Fruit fly (Drosophila melanogaster): ENCODE measurements around the gene CG15535.
A peak's percentile ranks its signal among the peaks of the same experiment; 100 is the strongest.

CG15535 gene

DNA sequence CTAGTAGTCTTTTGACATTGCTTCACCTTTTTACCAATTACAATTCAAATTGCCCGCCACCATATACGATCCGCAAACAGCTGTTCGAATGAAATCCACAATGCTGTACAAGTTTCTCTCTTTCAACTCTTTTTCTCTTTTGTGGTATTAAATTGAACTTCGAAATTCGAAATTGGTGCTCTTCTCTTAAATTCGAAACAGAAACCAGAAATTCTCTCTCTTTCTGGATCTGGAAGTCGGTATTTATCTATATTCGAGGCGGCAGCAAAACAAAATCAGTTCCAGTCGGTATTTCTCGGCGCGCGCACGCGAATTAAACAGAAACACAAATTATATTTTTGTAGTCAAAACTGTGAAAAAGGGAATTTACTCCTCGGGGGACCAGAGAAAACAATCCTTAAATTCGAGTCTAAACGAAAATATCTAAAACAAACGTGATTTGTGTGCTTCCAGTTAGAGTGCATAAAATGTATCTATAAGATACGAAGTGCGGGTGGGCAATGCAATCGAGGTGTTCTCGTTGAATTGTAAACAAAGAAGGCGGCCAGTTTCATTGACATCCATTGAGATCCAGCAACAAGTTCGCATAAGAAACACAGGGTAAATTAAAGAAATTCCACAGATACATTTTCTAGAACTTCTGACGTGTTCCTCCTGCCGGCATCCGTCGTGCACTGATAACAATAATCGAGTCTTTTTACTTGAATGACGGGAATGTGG is 42.2 kb upstream of the CG15535 start, which contains the start of gene PH4alphaEFB (continued):
- TF ChIP-seq BtbVII (GFP tag; optimal IDR thresholded peaks at IDR 0.05) (no peak), CG11504 (tag; optimal IDR thresholded peaks at IDR 0.05) (peak; percentile 29), CG8924 (tag; optimal IDR thresholded peaks at IDR 0.05) (no peak), CoRest (tag; optimal IDR thresholded peaks at IDR 0.05) (no peak), scrt (GFP tag; optimal IDR thresholded peaks at IDR 0.05) (peak; percentile 84), CG18619 (GFP tag; optimal IDR thresholded peaks at IDR 0.05) (no peak), CG6791 (GFP tag; IDR thresholded peaks at IDR 0.05; ENCODE audit: partially characterized antibody) (no peak), Med (GFP tag) (peak; percentile 43), slbo (GFP tag; IDR thresholded peaks at IDR 0.05) (no peak), Elba2 (GFP tag; optimal IDR thresholded peaks at IDR 0.05) (no peak), CG11247 (GFP tag; IDR thresholded peaks at IDR 0.05) (no peak), emc (GFP tag; optimal IDR thresholded peaks at IDR 0.05) (no peak), CG15073 (GFP tag; optimal IDR thresholded peaks at IDR 0.05) (no peak), CG34376 (GFP tag; optimal IDR thresholded peaks at IDR 0.05) (peak; percentile 74), dpn (GFP tag; optimal IDR thresholded peaks at IDR 0.05) (no peak), Xbp1 (GFP tag; optimal IDR thresholded peaks at IDR 0.05) (peak; percentile 5), sisA (GFP tag; IDR thresholded peaks at IDR 0.05) (no peak), eve (GFP tag; optimal IDR thresholded peaks at IDR 0.05) (no peak), Aef1 (GFP tag; IDR thresholded peaks at IDR 0.05) (no peak), CG10147 (GFP tag; optimal IDR thresholded peaks at IDR 0.05) (no peak), CG10565 (GFP tag; optimal IDR thresholded peaks at IDR 0.05) (no peak), CG15696 (tag; optimal IDR thresholded peaks at IDR 0.05) (no peak), her (GFP tag; optimal IDR thresholded peaks at IDR 0.05) (no peak), klu (GFP tag; IDR thresholded peaks at IDR 0.05) (no peak), seq (GFP tag; IDR thresholded peaks at IDR 0.05) (no peak), Hsf (GFP tag; optimal IDR thresholded peaks at IDR 0.05) (no peak), Atf3 (GFP tag; optimal IDR thresholded peaks at IDR 0.05) (no peak), Hr39 (optimal IDR thresholded peaks at IDR 0.05) (no peak), wdn (GFP tag; IDR thresholded peaks at IDR 0.05) (no peak), CG32532 (GFP tag; IDR thresholded peaks at IDR 0.05) (no peak; the same call in 1 of the 2 replicates), NK7.1 (GFP tag; optimal IDR thresholded peaks at IDR 0.05) (no peak), Lpt (GFP tag; optimal IDR thresholded peaks at IDR 0.05) (no peak), ap (GFP tag; IDR thresholded peaks at IDR 0.05) (no peak), nerfin-1 (tag; optimal IDR thresholded peaks at IDR 0.05) (peak; percentile 56), hbn (GFP tag; IDR thresholded peaks at IDR 0.05; ENCODE audit: partially characterized antibody) (peak; percentile 27; the same call in 1 of the 2 replicates), CG15011 (GFP tag; optimal IDR thresholded peaks at IDR 0.05) (no peak), CG9609 (GFP tag; optimal IDR thresholded peaks at IDR 0.05) (no peak), Asciz (GFP tag; optimal IDR thresholded peaks at IDR 0.05) (no peak), Taf1 (GFP tag; IDR thresholded peaks at IDR 0.05) (no peak), da (GFP tag; optimal IDR thresholded peaks at IDR 0.05) (no peak), CG34224 (GFP tag; IDR thresholded peaks at IDR 0.05; ENCODE audit: partially characterized antibody) (peak; percentile 75), CG13287 (GFP tag; IDR thresholded peaks at IDR 0.05; ENCODE audit: partially characterized antibody) (peak; percentile 45), CG3726 (GFP tag; IDR thresholded peaks at IDR 0.05) (no peak), tio (GFP tag; optimal IDR thresholded peaks at IDR 0.05) (no peak), CG13624 (GFP tag; optimal IDR thresholded peaks at IDR 0.05) (no peak), lilli (GFP tag; optimal IDR thresholded peaks at IDR 0.05) (no peak), corto (GFP tag; optimal IDR thresholded peaks at IDR 0.05) (no peak), CG14860 (GFP tag; IDR thresholded peaks at IDR 0.05; ENCODE audit: partially characterized antibody) (no peak), Stat92E (GFP tag; optimal IDR thresholded peaks at IDR 0.05) (peak in 1 of 3 experiments; percentile 56), jigr1 (GFP tag; IDR thresholded peaks at IDR 0.05) (no peak)

Measured in whole organism, embryonic.